Worm (Caenorhabditis elegans) whole organism, young adult: Measurements from ENCODE around the gene haf-1.

Experiments used
- B0019.2 ChIP-seq: fragments of 200-800 bp; sonication (Bioruptor generic); conservative IDR thresholded peaks from 2 replicates; pipeline ENCODE4 v1.3.6; 2022; ENCODE audit warnings: missing genetic modification reagents, missing genetic modification characterization, missing compliant biosample characterization
- C17E4.6 ChIP-seq: fragments of 200-800 bp; sonication (Bioruptor generic); IDR thresholded peaks from 2 replicates; pipeline ENCODE4 v1.3.6; 2022; ENCODE audit warnings: missing genetic modification reagents, missing genetic modification characterization, missing compliant biosample characterization
- F23B12.7 ChIP-seq: sonication (generic microtip); optimal IDR thresholded peaks from 2 replicates; lab custom pipeline; 2017; ENCODE audit warnings: missing genetic modification characterization, mild to moderate bottlenecking, missing compliant biosample characterization, antibody characterized with exemption, moderate library complexity; ENCODE audit not compliant: insufficient read depth
- F33H1.4 ChIP-seq: fragments of 200-800 bp; sonication (Bioruptor generic); IDR thresholded peaks from 2 replicates; pipeline ENCODE4 v1.3.6; 2022; ENCODE audit warnings: missing genetic modification reagents, missing genetic modification characterization, missing compliant biosample characterization
- F37B4.10 ChIP-seq: fragments of 200-800 bp; sonication (Bioruptor generic); IDR thresholded peaks from 2 replicates; pipeline ENCODE4 v1.3.6; 2022; ENCODE audit warnings: missing genetic modification characterization, missing compliant biosample characterization
- K11D2.4 ChIP-seq: fragments of 200-800 bp; sonication (Bioruptor generic); IDR thresholded peaks from 2 replicates; pipeline ENCODE4 v1.3.6; 2022; ENCODE audit warnings: missing genetic modification reagents, missing genetic modification characterization, missing compliant biosample characterization
- K12H6.12 ChIP-seq: fragments of 200-800 bp; sonication (Bioruptor generic); optimal IDR thresholded peaks from 2 replicates; lab custom pipeline; 2018; ENCODE audit warnings: mild to moderate bottlenecking, missing genetic modification characterization, missing compliant biosample characterization
- Y95B8A.8 ChIP-seq: fragments of 200-800 bp; sonication (Bioruptor generic); IDR thresholded peaks from 2 replicates; pipeline ENCODE4 v1.3.6; 2022; ENCODE audit warnings: missing genetic modification reagents, missing genetic modification characterization, missing compliant biosample characterization
- akir-1 ChIP-seq: fragments of 200-800 bp; sonication (Bioruptor generic); optimal IDR thresholded peaks from 2 replicates; lab custom pipeline; 2018; ENCODE audit warnings: mild to moderate bottlenecking, missing genetic modification characterization, moderate library complexity, missing compliant biosample characterization
- attf-3 ChIP-seq: fragments of 200-800 bp; sonication (Bioruptor generic); conservative IDR thresholded peaks from 2 replicates; pipeline ENCODE4 v1.3.6; 2022; ENCODE audit warnings: missing genetic modification reagents, missing genetic modification characterization, missing compliant biosample characterization
- ceh-27 ChIP-seq: fragments of 200-800 bp; sonication (Bioruptor generic); optimal IDR thresholded peaks from 2 replicates; lab custom pipeline; 2018; ENCODE audit warnings: mild to moderate bottlenecking, missing genetic modification characterization, moderate library complexity, missing compliant biosample characterization
- ceh-58 ChIP-seq: fragments of 200-800 bp; sonication (Bioruptor generic); IDR thresholded peaks from 2 replicates; pipeline ENCODE4 v1.3.6; 2022; ENCODE audit warnings: missing genetic modification characterization, missing compliant biosample characterization
- ets-4 ChIP-seq: fragments of 200-800 bp; sonication (Bioruptor generic); optimal IDR thresholded peaks from 2 replicates; lab custom pipeline; 2018; ENCODE audit warnings: mild to moderate bottlenecking, missing genetic modification characterization, missing compliant biosample characterization
- him-1 ChIP-seq: sonication (generic microtip); optimal IDR thresholded peaks from 2 replicates; lab custom pipeline; 2016; ENCODE audit warnings: missing genotype, missing genetic modification reagents, missing genetic modification characterization, missing compliant biosample characterization
- hlh-26 ChIP-seq: fragments of 200-800 bp; sonication (Bioruptor generic); conservative IDR thresholded peaks from 2 replicates; pipeline ENCODE4 v1.3.6; 2022; ENCODE audit warnings: missing genetic modification reagents, missing genetic modification characterization, missing compliant biosample characterization
- hrde-1 ChIP-seq: sonication (generic microtip); optimal IDR thresholded peaks from 2 replicates; lab custom pipeline; 2016; ENCODE audit warnings: missing genetic modification characterization, mild to moderate bottlenecking, missing compliant biosample characterization, moderate library complexity, missing genotype, missing genetic modification reagents, borderline replicate concordance
- lsy-27 ChIP-seq: sonication (generic microtip); optimal IDR thresholded peaks from 2 replicates; lab custom pipeline; 2017; ENCODE audit warnings: missing genetic modification characterization, mild to moderate bottlenecking, missing compliant biosample characterization, antibody characterized with exemption, missing genotype, borderline replicate concordance; ENCODE audit not compliant: insufficient read depth
- madf-6 ChIP-seq: fragments of 200-800 bp; sonication (Bioruptor generic); IDR thresholded peaks from 2 replicates; pipeline ENCODE4 v1.3.6; 2022; ENCODE audit warnings: missing genetic modification reagents, missing genetic modification characterization, missing compliant biosample characterization
- mel-28 ChIP-seq: sonication (generic microtip); optimal IDR thresholded peaks from 2 replicates; lab custom pipeline; 2016; ENCODE audit warnings: borderline replicate concordance, mild to moderate bottlenecking, missing genetic modification characterization, missing compliant biosample characterization
- nfya-2 ChIP-seq: fragments of 200-800 bp; sonication (Bioruptor generic); IDR thresholded peaks from 2 replicates; pipeline ENCODE4 v1.3.6; 2022; ENCODE audit warnings: missing genetic modification reagents, missing genetic modification characterization, missing compliant biosample characterization
- nhr-27 ChIP-seq: fragments of 200-800 bp; sonication (Bioruptor generic); optimal IDR thresholded peaks from 2 replicates; lab custom pipeline; 2018; ENCODE audit warnings: mild to moderate bottlenecking, missing genetic modification characterization, moderate library complexity, missing compliant biosample characterization
- nhr-80 ChIP-seq: sonication (generic microtip); optimal IDR thresholded peaks from 2 replicates; lab custom pipeline; 2016; ENCODE audit warnings: missing genetic modification characterization, missing compliant biosample characterization
- rpc-1 ChIP-seq, 2 experiments: fragments of 150-350 bp in 1 of 2; sonication (generic microtip) in 1 of 2; optimal IDR thresholded peaks; 2 replicates each; lab custom pipeline; 2014 to 2018; ENCODE audit warnings: missing biosample characterization in 1 of 2, missing genetic modification characterization in 1 of 2, missing genetic modification reagents in 1 of 2, missing genotype in 1 of 2
- sdz-38 ChIP-seq: sonication (generic microtip); optimal IDR thresholded peaks from 2 replicates; lab custom pipeline; 2016; ENCODE audit warnings: missing genotype, missing genetic modification characterization, missing compliant biosample characterization
- snpc-3.4 ChIP-seq: sonication (generic microtip); optimal IDR thresholded peaks from 2 replicates; lab custom pipeline; 2017; ENCODE audit warnings: missing genetic modification characterization, mild to moderate bottlenecking, missing compliant biosample characterization, antibody characterized with exemption, moderate library complexity, missing genotype, missing genetic modification reagents
- zim-3 ChIP-seq: sonication (generic microtip); optimal IDR thresholded peaks from 2 replicates; lab custom pipeline; 2017; ENCODE audit warnings: mild to moderate bottlenecking, missing genetic modification characterization, moderate library complexity, missing compliant biosample characterization
- ztf-22 ChIP-seq: fragments of 200-800 bp; sonication (Bioruptor generic); optimal IDR thresholded peaks from 2 replicates; lab custom pipeline; 2018; ENCODE audit warnings: mild to moderate bottlenecking, missing genetic modification characterization, moderate library complexity, missing compliant biosample characterization
- ztf-26 ChIP-seq: sonication (generic microtip); optimal IDR thresholded peaks from 2 replicates; lab custom pipeline; 2017; ENCODE audit warnings: missing genetic modification characterization, missing compliant biosample characterization
- ztf-28 ChIP-seq: fragments of 200-800 bp; sonication (Bioruptor generic); IDR thresholded peaks from 2 replicates; pipeline ENCODE4 v1.3.6; 2022; ENCODE audit warnings: missing genetic modification reagents, missing genetic modification characterization, missing compliant biosample characterization
- ztf-3 ChIP-seq: fragments of 200-800 bp; sonication (Bioruptor generic); optimal IDR thresholded peaks from 2 replicates; lab custom pipeline; 2018; ENCODE audit warnings: mild to moderate bottlenecking, missing genetic modification characterization, missing compliant biosample characterization

haf-1 gene

ce11 chrIV:17335031-17335430 is 41.2 kb upstream of the haf-1 start, which contains the start of gene C49C3.8:
C49C3.8 (plus strand) TSS chrIV:17335203.
- TF ChIP-seq madf-6, result no peak
- TF ChIP-seq ztf-22 (GFP tag; lab: Kevin White, UChicago), result no peak
- TF ChIP-seq ztf-28 (GFP tag; lab: Robert Waterston, UW), result no peak
- no peak for TF ChIP-seq F23B12.7 (tag; lab: Kevin White, UChicago)
- no peak for TF ChIP-seq C17E4.6 (GFP tag; lab: Robert Waterston, UW)
- no peak for TF ChIP-seq K11D2.4 (GFP tag; lab: Robert Waterston, UW)
- no peak for TF ChIP-seq mel-28 (tag; lab: Kevin White, UChicago)
- TF ChIP-seq F33H1.4 (GFP tag; lab: Robert Waterston, UW), result no peak
- no peak for TF ChIP-seq lsy-27 (tag; lab: Kevin White, UChicago)
- no peak for TF ChIP-seq akir-1 (GFP tag; lab: Kevin White, UChicago)
- TF ChIP-seq K12H6.12, result no peak
- TF ChIP-seq nhr-27, result no peak
- TF ChIP-seq ztf-26, result no peak
- no peak for TF ChIP-seq Y95B8A.8 (GFP tag; lab: Robert Waterston, UW)

- TF ChIP-seq nhr-80 (tag; lab: Kevin White, UChicago) (peak; percentile 60), snpc-3.4 (tag; lab: Kevin White, UChicago) (no peak), ceh-27 (GFP tag; lab: Kevin White, UChicago) (no peak), sdz-38 (tag; lab: Kevin White, UChicago) (no peak), him-1 (tag; lab: Kevin White, UChicago) (no peak), nfya-2 (GFP tag; lab: Robert Waterston, UW) (no peak)
- TF ChIP-seq, all 124 proteins: peak for 1
These were observed 37.2 kb upstream of the haf-1 start, which contains the start of gene C49C3.10 for ce11 chrIV:17338920-17339510. C49C3.10 (minus strand) TSS chrIV:17338970.

- TF ChIP-seq ceh-58 (GFP tag; lab: Robert Waterston, UW) (no peak), rpc-1 (optimal IDR thresholded peaks at IDR 0.05; lab: Kevin White, UChicago) (no peak), rpc-1 (tag; optimal IDR thresholded peaks at IDR 0.05; lab: Kevin White, UChicago) (no peak), K12H6.12 (no peak), attf-3 (GFP tag; lab: Robert Waterston, UW) (no peak), F37B4.10 (GFP tag; lab: Robert Waterston, UW) (no peak), nfya-2 (GFP tag; lab: Robert Waterston, UW) (no peak), ztf-22 (GFP tag; lab: Kevin White, UChicago) (no peak), ztf-3 (GFP tag; lab: Kevin White, UChicago) (no peak), B0019.2 (GFP tag; lab: Robert Waterston, UW) (no peak)
- TF ChIP-seq, all 124 proteins: peak for 0
These were observed 35.2 kb upstream of the haf-1 start for ce11 chrIV:17341033-17341432.

ce11 chrIV:17342179-17342578 is 34.0 kb upstream of the haf-1 start, which contains the start of gene C49C3.9:
C49C3.9 (minus strand) TSS chrIV:17342314.
- TF ChIP-seq nhr-80 (tag; lab: Kevin White, UChicago), result peak; percentile 80
- peak; percentile 20 for TF ChIP-seq ets-4
- no peak for TF ChIP-seq zim-3 (tag; lab: Kevin White, UChicago)

- TF ChIP-seq hrde-1 (tag; lab: Kevin White, UChicago) (no peak), hlh-26 (GFP tag; lab: Robert Waterston, UW) (no peak)
These were observed 33.6 kb upstream of the haf-1 start, which contains the start of gene C49C3.21 for ce11 chrIV:17342667-17343066. C49C3.21 (plus strand) TSS chrIV:17342967.
